Worm (Caenorhabditis elegans) whole organism, L2 larva: ENCODE measurements around the gene glrx-3.

Experiments used
- R02D3.7 ChIP-seq: fragments of 150-350 bp; optimal IDR thresholded peaks from 2 replicates; lab custom pipeline; 2014; ENCODE audit warnings: missing biosample characterization, missing genetic modification characterization
- blmp-1 ChIP-seq: sonication (generic microtip); optimal IDR thresholded peaks from 2 replicates; lab custom pipeline; 2017; ENCODE audit warnings: missing genetic modification characterization, mild to moderate bottlenecking, missing compliant biosample characterization, antibody characterized with exemption, moderate library complexity; ENCODE audit not compliant: insufficient read depth
- ceh-16 ChIP-seq: fragments of 150-350 bp; optimal IDR thresholded peaks from 2 replicates; lab custom pipeline; 2014; ENCODE audit warnings: missing biosample characterization, missing genetic modification characterization
- elt-1 ChIP-seq: fragments of 150-350 bp; optimal IDR thresholded peaks from 2 replicates; lab custom pipeline; 2014; ENCODE audit warnings: missing biosample characterization, missing genetic modification characterization
- elt-3 ChIP-seq: sonication (generic microtip); optimal IDR thresholded peaks from 2 replicates; lab custom pipeline; 2017; ENCODE audit warnings: missing biosample characterization, missing genetic modification characterization
- nhr-12 ChIP-seq: fragments of 150-350 bp; optimal IDR thresholded peaks from 2 replicates; lab custom pipeline; 2014; ENCODE audit warnings: missing biosample characterization, missing genetic modification characterization
- nhr-6 ChIP-seq: fragments of 150-350 bp; optimal IDR thresholded peaks from 2 replicates; lab custom pipeline; 2014; ENCODE audit warnings: missing biosample characterization, missing genetic modification characterization
- skn-1 ChIP-seq: sonication (generic microtip); optimal IDR thresholded peaks from 2 replicates; lab custom pipeline; 2017; ENCODE audit warnings: missing biosample characterization, missing genetic modification characterization
- snpc-4 ChIP-seq: fragments of 150-350 bp; optimal IDR thresholded peaks from 2 replicates; lab custom pipeline; 2014; ENCODE audit warnings: missing biosample characterization, missing genetic modification characterization
- ztf-11 ChIP-seq: sonication (generic microtip); optimal IDR thresholded peaks from 2 replicates; lab custom pipeline; 2017; ENCODE audit warnings: missing biosample characterization, missing genetic modification characterization

DNA sequence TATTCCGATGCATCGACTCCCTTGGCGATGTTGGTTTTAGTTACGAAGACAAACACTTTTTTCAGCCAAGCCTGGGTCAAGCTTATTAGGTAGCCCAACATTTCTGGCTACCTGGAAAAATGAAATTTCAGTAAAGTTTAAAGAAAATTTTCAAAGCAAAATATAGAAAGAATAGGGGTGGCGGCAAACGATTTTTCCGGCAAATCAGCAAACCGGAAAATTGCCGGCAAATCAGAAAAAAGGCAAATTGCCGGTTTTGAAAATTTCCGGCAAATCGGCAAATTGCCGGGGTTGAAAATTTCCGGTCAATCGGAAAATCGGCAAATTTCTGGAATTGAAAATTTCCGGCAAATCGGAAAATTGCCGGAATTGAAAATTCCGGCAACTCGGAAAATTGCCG, 36.5 kb upstream of the glrx-3 start, which contains the start of gene F32D1.8:
- no peak for TF ChIP-seq R02D3.7 (tag; lab: Kevin White, UChicago)
- TF ChIP-seq blmp-1, result no peak
- no peak for TF ChIP-seq elt-3 (tag; lab: Kevin White, UChicago)
- TF ChIP-seq elt-1 (tag; lab: Kevin White, UChicago), result no peak
- TF ChIP-seq ceh-16 (tag; lab: Kevin White, UChicago), result no peak
- no peak for TF ChIP-seq snpc-4 (tag; lab: Kevin White, UChicago)
- no peak for TF ChIP-seq ztf-11 (tag; lab: Kevin White, UChicago)
- no peak for TF ChIP-seq nhr-6 (tag; lab: Kevin White, UChicago)
- TF ChIP-seq nhr-12, result no peak
- no peak for TF ChIP-seq skn-1 (tag; lab: Kevin White, UChicago)
